Fruit fly (Drosophila melanogaster): ENCODE measurements around the gene Sgs3.

dm6 chr3L:11536132-11536531, 24.1 kb downstream of the Sgs3 start:
- TF ChIP-seq kay (GFP tag; ENCODE audit: borderline replicate concordance) (no peak), ovo (GFP tag; optimal IDR thresholded peaks at IDR 0.05) (no peak), Mnt (GFP tag; optimal IDR thresholded peaks at IDR 0.05) (no peak), CG33017 (tag; optimal IDR thresholded peaks at IDR 0.05) (no peak), tj (GFP tag; optimal IDR thresholded peaks at IDR 0.05) (no peak), Crg-1 (GFP tag; optimal IDR thresholded peaks at IDR 0.05) (no peak), Hr96 (GFP tag; optimal IDR thresholded peaks at IDR 0.05) (no peak), CG11617 (GFP tag; optimal IDR thresholded peaks at IDR 0.05) (no peak), CG5204 (GFP tag; optimal IDR thresholded peaks at IDR 0.05) (no peak), CG7101 (tag; optimal IDR thresholded peaks at IDR 0.05) (no peak), toe (GFP tag; optimal IDR thresholded peaks at IDR 0.05) (no peak), CG14711 (tag; optimal IDR thresholded peaks at IDR 0.05) (no peak), bab1 (GFP tag; optimal IDR thresholded peaks at IDR 0.05) (no peak)

Data from whole organism, adult.